Fruit fly (Drosophila melanogaster): ENCODE data around the gene CG13843.

DNA sequence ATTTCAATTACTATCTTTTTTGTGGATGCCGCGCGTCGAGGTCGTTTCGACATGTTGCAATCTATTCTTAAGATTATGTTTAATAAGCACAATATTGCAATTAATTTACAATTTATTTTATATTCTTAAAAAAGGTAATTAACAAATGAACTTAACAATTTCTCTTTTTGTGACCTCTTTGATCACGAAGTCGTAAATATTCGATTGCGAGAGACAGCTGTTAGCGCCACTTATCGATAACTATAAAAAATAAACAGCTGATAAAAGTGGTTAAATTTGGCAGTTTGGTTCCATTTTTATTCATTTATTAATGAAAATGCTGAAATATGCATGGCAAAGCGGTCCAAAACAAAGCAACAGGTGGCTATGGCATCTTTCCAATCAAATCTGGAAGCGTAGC is 4.2 kb downstream of the CG13843 start, which contains the start of the genes CG31156 and mRRF2:
- TF ChIP-seq usp (GFP tag; optimal IDR thresholded peaks at IDR 0.05) (no peak), jim (GFP tag; optimal IDR thresholded peaks at IDR 0.05) (no peak), brk (GFP tag; optimal IDR thresholded peaks at IDR 0.05) (no peak), woc (GFP tag; optimal IDR thresholded peaks at IDR 0.05) (no peak), Dfd (GFP tag; optimal IDR thresholded peaks at IDR 0.05) (no peak)

Measured in whole organism, wandering third instar larva.